Comparison of ENCODE assay signal across 2 fruit fly cellular contexts in the genomic region with DNA sequence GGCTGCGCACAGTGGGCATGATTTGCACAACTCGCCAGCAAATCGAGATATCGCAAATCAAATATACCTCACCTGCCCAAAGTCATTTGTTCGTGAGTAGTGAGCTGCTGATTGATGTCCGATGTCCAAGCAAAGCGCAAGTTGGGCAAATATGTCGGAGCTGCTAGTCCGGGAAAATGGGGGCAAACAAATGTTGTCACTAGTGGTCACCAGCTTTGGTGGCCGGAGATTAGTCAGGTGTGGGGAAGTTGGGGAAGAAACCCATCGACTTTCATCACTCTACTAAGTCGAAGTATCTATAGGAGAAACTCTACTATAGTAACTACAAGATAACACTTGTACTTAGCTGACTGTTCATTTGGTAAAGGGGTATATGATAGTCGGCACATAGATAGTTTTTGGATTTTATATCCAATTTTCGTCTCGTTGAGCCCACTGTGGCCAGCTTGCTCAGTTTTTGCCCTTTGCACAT.
TF ChIP-seq lines count a peak whose summit lies in the region.

No protein-coding gene starts in this region.

TF ChIP-seq in whole organism, embryonic, 481 proteins besides CTCF, POLR2A, EP300 and RAD21 (continued from another document):
- TF ChIP-seq CG14860 (GFP tag; IDR thresholded peaks at IDR 0.05; lab: Robert Waterston, UW; ENCODE audit: partially characterized antibody) (peak; percentile 41; the same call in 2 of the 3 replicates), Med (GFP tag; lab: Kevin White, UChicago) (peak; percentile 48), fd102C (GFP tag; optimal IDR thresholded peaks at IDR 0.05; lab: Kevin White, UChicago) (no peak), Sin3A (optimal IDR thresholded peaks at IDR 0.05; lab: Kevin White, UChicago) (no peak), Gsc (GFP tag; IDR thresholded peaks at IDR 0.05; lab: Robert Waterston, UW) (no peak), pzg (GFP tag; optimal IDR thresholded peaks at IDR 0.05; lab: Kevin White, UChicago) (no peak), CG14710 (tag; optimal IDR thresholded peaks at IDR 0.05; lab: Kevin White, UChicago) (no peak), hb (GFP tag; IDR thresholded peaks at IDR 0.05; lab: Robert Waterston, UW; ENCODE audit: partially characterized antibody) (0 out of 3 replicates have a peak, but pooled peaks have one; percentile 16)

TF ChIP-seq in whole organism, prepupa, 60 proteins besides CTCF, POLR2A, EP300 and RAD21 (continued from another document):
- TF ChIP-seq CG1621 (tag; optimal IDR thresholded peaks at IDR 0.05; lab: Kevin White, UChicago) (no peak), Sox14 (GFP tag; optimal IDR thresholded peaks at IDR 0.05; lab: Kevin White, UChicago) (peak; percentile 50), cyc (GFP tag; optimal IDR thresholded peaks at IDR 0.05; lab: Kevin White, UChicago) (peak; percentile 22), Met (GFP tag; optimal IDR thresholded peaks at IDR 0.05; lab: Kevin White, UChicago) (peak; percentile 41), Eip75B (GFP tag; optimal IDR thresholded peaks at IDR 0.05; lab: Kevin White, UChicago) (peak; percentile 52), spab (GFP tag; optimal IDR thresholded peaks at IDR 0.05; lab: Kevin White, UChicago) (no peak), Hr39 (GFP tag; optimal IDR thresholded peaks at IDR 0.05; lab: Kevin White, UChicago) (peak; percentile 51), CG7368 (GFP tag; optimal IDR thresholded peaks at IDR 0.05; lab: Kevin White, UChicago) (no peak), CG11902 (GFP tag; optimal IDR thresholded peaks at IDR 0.05; lab: Kevin White, UChicago) (peak; percentile 34), Sox15 (GFP tag; optimal IDR thresholded peaks at IDR 0.05; lab: Kevin White, UChicago) (peak; percentile 41), pdm3 (GFP tag; optimal IDR thresholded peaks at IDR 0.05; lab: Kevin White, UChicago) (peak; percentile 38), Gug (GFP tag; IDR thresholded peaks at IDR 0.05; lab: Robert Waterston, UW) (no peak), CG6854 (GFP tag; optimal IDR thresholded peaks at IDR 0.05; lab: Kevin White, UChicago) (no peak), CG8632 (GFP tag; optimal IDR thresholded peaks at IDR 0.05; lab: Kevin White, UChicago) (peak; percentile 52), CG15336 (GFP tag; IDR thresholded peaks at IDR 0.05; lab: Robert Waterston, UW) (no peak), CG9139 (GFP tag; optimal IDR thresholded peaks at IDR 0.05; lab: Kevin White, UChicago) (no peak), achi (GFP tag; optimal IDR thresholded peaks at IDR 0.05; lab: Kevin White, UChicago) (no peak), Sox102F (GFP tag; optimal IDR thresholded peaks at IDR 0.05; lab: Kevin White, UChicago) (no peak), CG4318 (GFP tag; optimal IDR thresholded peaks at IDR 0.05; lab: Kevin White, UChicago) (no peak), CG32006 (GFP tag; optimal IDR thresholded peaks at IDR 0.05; lab: Kevin White, UChicago) (peak; percentile 26), CG34406 (GFP tag; optimal IDR thresholded peaks at IDR 0.05; lab: Kevin White, UChicago) (peak; percentile 20), CG8319 (GFP tag; optimal IDR thresholded peaks at IDR 0.05; lab: Kevin White, UChicago) (no peak), CG3032 (tag; optimal IDR thresholded peaks at IDR 0.05; lab: Kevin White, UChicago) (no peak), Ets96B (tag; optimal IDR thresholded peaks at IDR 0.05; lab: Kevin White, UChicago) (no peak), Lpt (GFP tag; optimal IDR thresholded peaks at IDR 0.05; lab: Kevin White, UChicago) (no peak), CG11294 (GFP tag; IDR thresholded peaks at IDR 0.05; lab: Robert Waterston, UW) (no peak), net (GFP tag; optimal IDR thresholded peaks at IDR 0.05; lab: Kevin White, UChicago) (peak; percentile 31), CG10631 (GFP tag; optimal IDR thresholded peaks at IDR 0.05; lab: Kevin White, UChicago) (peak; percentile 23), CG8119 (GFP tag; IDR thresholded peaks at IDR 0.05; lab: Robert Waterston, UW) (no peak), Eip78C (GFP tag; lab: Kevin White, UChicago) (peak; percentile 87), CG6163 (GFP tag; IDR thresholded peaks at IDR 0.05; lab: Robert Waterston, UW) (no peak), dac (GFP tag; optimal IDR thresholded peaks at IDR 0.05; lab: Kevin White, UChicago) (no peak), lz (GFP tag; optimal IDR thresholded peaks at IDR 0.05; lab: Kevin White, UChicago) (peak; percentile 42), OdsH (GFP tag; optimal IDR thresholded peaks at IDR 0.05; lab: Kevin White, UChicago) (peak; percentile 22), Hr38 (GFP tag; optimal IDR thresholded peaks at IDR 0.05; lab: Kevin White, UChicago) (no peak), esn (GFP tag; optimal IDR thresholded peaks at IDR 0.05; lab: Kevin White, UChicago) (peak; percentile 60)
TF ChIP-seq in whole organism, prepupa: peak in this region for 29.
